Fruit fly (Drosophila melanogaster) whole organism, embryonic: ENCODE results near the gene Dr.

ENCODE experiments used
- CHES-1-like ChIP-seq: fragments of 200-800 bp; sonication (Bioruptor generic); optimal IDR thresholded peaks from 2 replicates; lab custom pipeline; 2016; ENCODE audit warnings: missing biosample characterization, missing genetic modification characterization
- caup ChIP-seq: fragments of 200-800 bp; sonication (Bioruptor generic); optimal IDR thresholded peaks from 3 replicates; lab custom pipeline; 2017; ENCODE audit warnings: missing biosample characterization, mild to moderate bottlenecking, missing genetic modification characterization, moderate library complexity; ENCODE audit not compliant: severe bottlenecking
- gsb-n ChIP-seq: fragments of 200-800 bp; sonication (Bioruptor generic); optimal IDR thresholded peaks from 3 replicates; lab custom pipeline; 2018; ENCODE audit warnings: missing biosample characterization, mild to moderate bottlenecking, missing genetic modification characterization
- mld ChIP-seq: fragments of 200-800 bp; sonication (Bioruptor generic); IDR thresholded peaks from 3 replicates; pipeline ENCODE4 v1.3.6; 2022; ENCODE audit warnings: missing biosample characterization, missing genetic modification characterization; ENCODE audit not compliant: partially characterized antibody
- prd ChIP-seq, 3 experiments: fragments of >200 bp in 2 of 3; fragments of 200-800 bp in 1 of 3; sonication (Bioruptor generic) in 1 of 3; optimal IDR thresholded peaks in 2 of 3; IDR thresholded peaks in 1 of 3; 2 replicates in 2 of 3; 3 replicates in 1 of 3; pipeline versions ENCODE4 v1.3.6 to Lab custom; 2017 to 2022; ENCODE audit warnings: missing biosample characterization in 1 of 3, missing genetic modification characterization in 1 of 3
- sd ChIP-seq: fragments of 200-800 bp; sonication (Bioruptor generic); optimal IDR thresholded peaks from 3 replicates; lab custom pipeline; 2018; ENCODE audit warnings: missing biosample characterization, mild to moderate bottlenecking, missing genetic modification characterization, moderate library complexity

DNA sequence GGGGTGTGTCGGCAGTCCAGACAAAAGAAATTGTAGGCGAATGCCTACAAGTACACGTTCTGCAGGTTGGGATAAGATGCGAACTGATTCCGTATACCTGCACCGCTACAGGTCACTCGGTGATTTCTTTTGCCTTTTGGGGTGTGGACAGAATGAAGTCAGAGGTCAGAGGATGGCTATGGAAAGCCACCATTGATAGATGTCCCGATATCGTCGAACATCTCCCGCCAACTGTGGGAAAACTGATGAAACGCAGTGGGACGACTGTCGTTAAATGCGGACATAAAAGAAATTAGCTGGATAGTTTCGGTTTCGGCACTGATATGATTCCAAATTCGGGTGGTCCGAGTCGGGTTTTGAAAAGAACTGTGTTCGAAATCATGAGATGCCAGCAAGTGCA lies 30.6 kb downstream of the Dr start:
- TF ChIP-seq mld (GFP tag; lab: Robert Waterston, UW) (no peak), CHES-1-like (GFP tag; lab: Kevin White, UChicago) (no peak), caup (GFP tag; lab: Kevin White, UChicago) (no peak), gsb-n (no peak), prd (optimal IDR thresholded peaks at IDR 0.05; lab: Kevin White, UChicago) (no peak), prd (GFP tag; IDR thresholded peaks at IDR 0.05; lab: Robert Waterston, UW) (no peak), sd (no peak)
